Fruit fly (Drosophila melanogaster) whole organism, embryonic: ENCODE results near the gene COX6B.

Experiments used
- Atf6 ChIP-seq: fragments of 200-800 bp; sonication (Bioruptor generic); IDR thresholded peaks from 2 replicates; pipeline ENCODE4 v1.3.6; 2022; ENCODE audit warnings: missing biosample characterization, missing genetic modification characterization
- CG10209 ChIP-seq: fragments of 200-800 bp; sonication (Bioruptor generic); optimal IDR thresholded peaks from 3 replicates; lab custom pipeline; 2017; ENCODE audit warnings: missing biosample characterization, mild to moderate bottlenecking, missing genetic modification characterization, missing genetic modification reagents
- CG10267 ChIP-seq: fragments of 200-800 bp; sonication (Bioruptor generic); optimal IDR thresholded peaks from 2 replicates; lab custom pipeline; 2018; ENCODE audit warnings: missing biosample characterization, mild to moderate bottlenecking, missing genetic modification characterization, moderate library complexity
- CG10959 ChIP-seq: fragments of 200-800 bp; sonication (Bioruptor generic); IDR thresholded peaks from 2 replicates; pipeline ENCODE4 v1.3.6; 2022; ENCODE audit warnings: missing biosample characterization, missing genetic modification characterization
- CG11085 ChIP-seq: fragments of 200-800 bp; sonication (Bioruptor generic); IDR thresholded peaks from 2 replicates; pipeline ENCODE4 v1.3.6; 2022; ENCODE audit warnings: missing biosample characterization, missing genetic modification characterization
- CG12659 ChIP-seq: fragments of 200-800 bp; sonication (Bioruptor generic); optimal IDR thresholded peaks from 3 replicates; lab custom pipeline; 2017; ENCODE audit warnings: mild to moderate bottlenecking, missing biosample characterization, missing genetic modification reagents, missing genetic modification characterization
- CG14014 ChIP-seq: fragments of 200-800 bp; sonication (Bioruptor generic); IDR thresholded peaks from 2 replicates; pipeline ENCODE4 v1.3.6; 2022; ENCODE audit warnings: missing biosample characterization, missing genetic modification characterization
- CG15514 ChIP-seq: fragments of 200-800 bp; sonication (Bioruptor generic); optimal IDR thresholded peaks from 3 replicates; lab custom pipeline; 2017; ENCODE audit warnings: missing biosample characterization, missing genetic modification characterization, mild to moderate bottlenecking, moderate library complexity, missing genetic modification reagents
- CG17912 ChIP-seq: fragments of 200-800 bp; sonication (Bioruptor generic); optimal IDR thresholded peaks from 2 replicates; lab custom pipeline; 2018; ENCODE audit warnings: missing biosample characterization, mild to moderate bottlenecking, missing genetic modification characterization
- CG2116 ChIP-seq: fragments of 200-800 bp; sonication (Bioruptor generic); optimal IDR thresholded peaks from 3 replicates; lab custom pipeline; 2018; ENCODE audit warnings: missing biosample characterization, mild to moderate bottlenecking, missing genetic modification characterization
- CG2120 ChIP-seq: fragments of 200-800 bp; sonication (Bioruptor generic); optimal IDR thresholded peaks from 3 replicates; lab custom pipeline; 2016; ENCODE audit warnings: missing biosample characterization, missing genetic modification characterization
- CG31224 ChIP-seq: fragments of 200-800 bp; sonication (Bioruptor generic); IDR thresholded peaks from 2 replicates; pipeline ENCODE4 v1.3.6; 2022; ENCODE audit warnings: missing biosample characterization, missing genetic modification characterization
- CG31388 ChIP-seq: fragments of 200-800 bp; sonication (Bioruptor generic); optimal IDR thresholded peaks from 2 replicates; lab custom pipeline; 2016; ENCODE audit warnings: missing biosample characterization, missing genetic modification characterization
- CG42726 ChIP-seq: fragments of 200-800 bp; sonication (Bioruptor generic); IDR thresholded peaks from 2 replicates; pipeline ENCODE4 v1.3.6; 2022; ENCODE audit warnings: missing biosample characterization, missing genetic modification characterization; ENCODE audit not compliant: partially characterized antibody
- CG4328 ChIP-seq: fragments of 200-800 bp; sonication (Bioruptor generic); optimal IDR thresholded peaks from 3 replicates; lab custom pipeline; 2017; ENCODE audit warnings: missing biosample characterization, missing genetic modification reagents, missing genetic modification characterization
- CG4617 ChIP-seq: fragments of 200-800 bp; sonication (Bioruptor generic); optimal IDR thresholded peaks from 3 replicates; lab custom pipeline; 2016; ENCODE audit warnings: missing biosample characterization, missing genetic modification characterization, borderline replicate concordance
- CG4854 ChIP-seq: fragments of 200-800 bp; sonication (Bioruptor generic); optimal IDR thresholded peaks from 2 replicates; lab custom pipeline; 2016; ENCODE audit warnings: missing biosample characterization, missing genetic modification characterization, inconsistent platforms
- CG6175 ChIP-seq: fragments of 200-800 bp; sonication (Bioruptor generic); IDR thresholded peaks from 3 replicates; pipeline ENCODE4 v1.3.6; 2022; ENCODE audit warnings: missing biosample characterization, missing genetic modification characterization
- CG6683 ChIP-seq: fragments of 200-800 bp; sonication (Bioruptor generic); optimal IDR thresholded peaks from 2 replicates; lab custom pipeline; 2017; ENCODE audit warnings: missing biosample characterization, mild to moderate bottlenecking, missing genetic modification characterization, missing genetic modification reagents
- CG7372 ChIP-seq: fragments of 200-800 bp; sonication (Bioruptor generic); IDR thresholded peaks from 2 replicates; pipeline ENCODE4 v1.3.6; 2022; ENCODE audit warnings: missing biosample characterization, missing genetic modification characterization
- CG7839 ChIP-seq: fragments of 200-800 bp; sonication (Bioruptor generic); optimal IDR thresholded peaks from 3 replicates; lab custom pipeline; 2018; ENCODE audit warnings: missing biosample characterization, mild to moderate bottlenecking, missing genetic modification characterization, moderate library complexity
- CG7928 ChIP-seq: fragments of 200-800 bp; sonication (Bioruptor generic); optimal IDR thresholded peaks from 2 replicates; lab custom pipeline; 2017; ENCODE audit warnings: missing biosample characterization, mild to moderate bottlenecking, missing genetic modification characterization
- CG7963 ChIP-seq: fragments of 200-800 bp; sonication (Bioruptor generic); IDR thresholded peaks from 3 replicates; pipeline ENCODE4 v1.3.6; 2022; ENCODE audit warnings: missing biosample characterization, missing genetic modification characterization; ENCODE audit not compliant: partially characterized antibody
- CrebB ChIP-seq: fragments of 200-800 bp; sonication (Bioruptor generic); optimal IDR thresholded peaks from 3 replicates; lab custom pipeline; 2018; ENCODE audit warnings: missing biosample characterization, mild to moderate bottlenecking, missing genetic modification characterization
- Doc3 ChIP-seq: fragments of 200-800 bp; sonication (Bioruptor generic); IDR thresholded peaks from 3 replicates; pipeline ENCODE4 v1.3.6; 2022; ENCODE audit warnings: missing biosample characterization, missing genetic modification characterization; ENCODE audit not compliant: partially characterized antibody
- Dp ChIP-seq: fragments of 200-800 bp; sonication (Bioruptor generic); optimal IDR thresholded peaks from 2 replicates; lab custom pipeline; 2018; ENCODE audit warnings: missing biosample characterization, mild to moderate bottlenecking, missing genetic modification characterization, moderate library complexity
- E2f1 ChIP-seq: fragments of 200-800 bp; sonication (Bioruptor generic); IDR thresholded peaks from 2 replicates; pipeline ENCODE4 v1.3.6; 2022; ENCODE audit warnings: missing biosample characterization, missing genetic modification characterization
- ERR ChIP-seq: fragments of 200-800 bp; sonication (Bioruptor generic); optimal IDR thresholded peaks from 2 replicates; lab custom pipeline; 2016; ENCODE audit warnings: missing biosample characterization, missing genetic modification characterization
- Elba2 ChIP-seq: fragments of 200-800 bp; sonication (Bioruptor generic); optimal IDR thresholded peaks from 3 replicates; lab custom pipeline; 2016; ENCODE audit warnings: missing biosample characterization, missing genetic modification characterization
- HLH4C ChIP-seq: fragments of 200-800 bp; sonication (Bioruptor generic); IDR thresholded peaks from 3 replicates; pipeline ENCODE4 v1.3.6; 2022; ENCODE audit warnings: missing biosample characterization, missing genetic modification characterization; ENCODE audit not compliant: partially characterized antibody
- Lhr ChIP-seq: fragments of 200-800 bp; sonication (Bioruptor generic); optimal IDR thresholded peaks from 3 replicates; lab custom pipeline; 2017; ENCODE audit warnings: mild to moderate bottlenecking, missing biosample characterization, missing genetic modification reagents, missing genetic modification characterization
- MESR4 ChIP-seq: fragments of 200-800 bp; sonication (Bioruptor generic); optimal IDR thresholded peaks from 2 replicates; lab custom pipeline; 2018; ENCODE audit warnings: missing biosample characterization, mild to moderate bottlenecking, missing genetic modification characterization, moderate library complexity
- Mad ChIP-seq: fragments of 200-800 bp; sonication (Bioruptor generic); optimal IDR thresholded peaks from 2 replicates; lab custom pipeline; 2016; ENCODE audit warnings: missing biosample characterization, missing genetic modification characterization
- Max ChIP-seq: fragments of 200-800 bp; sonication (Bioruptor generic); optimal IDR thresholded peaks from 2 replicates; lab custom pipeline; 2016; ENCODE audit warnings: missing biosample characterization, mild to moderate bottlenecking, missing genetic modification characterization
- Med ChIP-seq: fragments of 200-800 bp; sonication (Bioruptor generic); peaks from one replicate; lab custom pipeline; 2016; ENCODE audit warnings: missing biosample characterization, missing genetic modification characterization, mild to moderate bottlenecking, inconsistent platforms, moderate library complexity
- Myb ChIP-seq: fragments of 200-800 bp; sonication (Bioruptor generic); optimal IDR thresholded peaks from 2 replicates; lab custom pipeline; 2016; ENCODE audit warnings: missing biosample characterization, missing genetic modification characterization
- Pdp1 ChIP-seq, 2 experiments: fragments of 200-800 bp; sonication (Bioruptor generic); optimal IDR thresholded peaks; 3 replicates each; lab custom pipeline; 2016; ENCODE audit warnings: missing biosample characterization in 2 of 2, missing genetic modification characterization in 2 of 2, mild to moderate bottlenecking in 1 of 2, moderate library complexity in 1 of 2
- Ravus ChIP-seq: fragments of 200-800 bp; sonication (Bioruptor generic); IDR thresholded peaks from 2 replicates; pipeline ENCODE4 v1.3.6; 2022; ENCODE audit warnings: missing biosample characterization, missing genetic modification characterization
- Sry-β ChIP-seq: fragments of 200-800 bp; sonication (Bioruptor generic); optimal IDR thresholded peaks from 2 replicates; lab custom pipeline; 2018; ENCODE audit warnings: missing biosample characterization, mild to moderate bottlenecking, missing genetic modification characterization, moderate library complexity
- ato ChIP-seq: fragments of 200-800 bp; sonication (Bioruptor generic); IDR thresholded peaks from 2 replicates; pipeline ENCODE4 v1.3.6; 2022; ENCODE audit warnings: missing biosample characterization, missing genetic modification characterization; ENCODE audit not compliant: partially characterized antibody
- btn ChIP-seq: fragments of 200-800 bp; sonication (Bioruptor generic); optimal IDR thresholded peaks from 2 replicates; lab custom pipeline; 2016; ENCODE audit warnings: missing biosample characterization, missing genetic modification characterization
- caup ChIP-seq: fragments of 200-800 bp; sonication (Bioruptor generic); optimal IDR thresholded peaks from 3 replicates; lab custom pipeline; 2017; ENCODE audit warnings: missing biosample characterization, mild to moderate bottlenecking, missing genetic modification characterization, moderate library complexity; ENCODE audit not compliant: severe bottlenecking
- chn ChIP-seq: fragments of 200-800 bp; sonication (Bioruptor generic); optimal IDR thresholded peaks from 2 replicates; lab custom pipeline; 2016; ENCODE audit warnings: missing biosample characterization, missing genetic modification characterization
- fd96Cb ChIP-seq: fragments of 200-800 bp; sonication (Bioruptor generic); optimal IDR thresholded peaks from 2 replicates; lab custom pipeline; 2018; ENCODE audit warnings: missing biosample characterization, mild to moderate bottlenecking, missing genetic modification characterization, moderate library complexity
- hth ChIP-seq: fragments of >200 bp; optimal IDR thresholded peaks from 2 replicates; lab custom pipeline; 2017; ENCODE audit warnings: inconsistent platforms
- klu ChIP-seq: fragments of 200-800 bp; sonication (Bioruptor generic); IDR thresholded peaks from 2 replicates; pipeline ENCODE4 v1.3.6; 2022; ENCODE audit warnings: missing biosample characterization, missing genetic modification characterization
- nmo ChIP-seq: fragments of 200-800 bp; sonication (Bioruptor generic); optimal IDR thresholded peaks from 2 replicates; lab custom pipeline; 2018; ENCODE audit warnings: missing biosample characterization, mild to moderate bottlenecking, missing genetic modification characterization, moderate library complexity
- otp ChIP-seq: fragments of 200-800 bp; sonication (Bioruptor generic); IDR thresholded peaks from 3 replicates; pipeline ENCODE4, ENCODE4 v1.3.6; 2022; ENCODE audit warnings: missing biosample characterization, missing genetic modification characterization
- peb ChIP-seq: fragments of 200-800 bp; sonication (Bioruptor generic); IDR thresholded peaks from 2 replicates; pipeline ENCODE4 v1.3.6; 2022; ENCODE audit warnings: missing biosample characterization, missing genetic modification characterization
- pzg ChIP-seq: fragments of 200-800 bp; sonication (Bioruptor generic); optimal IDR thresholded peaks from 3 replicates; lab custom pipeline; 2018; ENCODE audit warnings: missing biosample characterization, mild to moderate bottlenecking, missing genetic modification characterization, moderate library complexity
- ro ChIP-seq: fragments of 200-800 bp; sonication (Bioruptor generic); IDR thresholded peaks from 2 replicates; pipeline ENCODE4 v1.3.6; 2022; ENCODE audit warnings: missing biosample characterization, missing genetic modification characterization

COX6B gene

DNA sequence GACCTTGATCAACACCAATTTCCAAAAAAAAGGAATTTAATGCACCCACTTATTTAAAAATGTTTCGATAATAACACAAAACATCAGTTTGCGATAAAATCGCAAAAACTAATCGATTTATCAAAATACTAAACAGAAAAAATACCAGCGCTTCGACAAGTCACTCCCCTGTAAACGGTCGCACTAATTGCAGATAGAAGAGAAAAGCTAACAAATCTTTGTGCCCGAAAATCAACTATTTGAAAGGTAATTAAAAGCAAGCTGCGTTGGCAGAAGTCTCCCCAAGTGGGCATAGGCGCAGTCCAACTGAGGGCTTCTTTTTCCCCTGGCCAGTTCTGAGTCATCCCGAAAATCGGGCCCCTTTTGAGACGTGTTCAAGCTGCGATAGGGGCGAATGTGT lies 13.3 kb downstream of the COX6B start, which contains the start of gene AP-1-2beta (continued):
- TF ChIP-seq CG14014 (GFP tag; lab: Robert Waterston, UW) (no peak), CG10267 (tag; lab: Kevin White, UChicago) (peak; percentile 9), Elba2 (GFP tag; lab: Kevin White, UChicago) (no peak), btn (GFP tag; lab: Kevin White, UChicago) (no peak), Dp (GFP tag; lab: Kevin White, UChicago) (peak; percentile 68), CG4854 (GFP tag; lab: Kevin White, UChicago) (no peak), CG4617 (GFP tag; lab: Kevin White, UChicago) (peak; percentile 56), CG2120 (no peak), CG15514 (peak; percentile 9), Doc3 (no peak), CG31224 (GFP tag; lab: Robert Waterston, UW) (no peak), ERR (GFP tag; lab: Kevin White, UChicago) (no peak), CG7963 (0 out of 3 replicates have a peak, but pooled peaks have one; percentile 30), CG42726 (GFP tag; lab: Robert Waterston, UW) (no peak), ro (GFP tag; lab: Robert Waterston, UW) (no peak), CG10959 (GFP tag; lab: Robert Waterston, UW) (no peak), CG12659 (GFP tag; lab: Kevin White, UChicago) (peak; percentile 21), CG7372 (GFP tag; lab: Robert Waterston, UW) (no peak), Lhr (GFP tag; lab: Kevin White, UChicago) (peak; percentile 11), CrebB (tag; lab: Kevin White, UChicago) (no peak), E2f1 (GFP tag; lab: Robert Waterston, UW) (no peak), peb (GFP tag; lab: Robert Waterston, UW) (no peak), CG31388 (GFP tag; lab: Kevin White, UChicago) (no peak), Atf6 (GFP tag; lab: Robert Waterston, UW) (no peak), Sry-β (GFP tag; lab: Kevin White, UChicago) (no peak), CG7839 (no peak), caup (GFP tag; lab: Kevin White, UChicago) (no peak), pzg (GFP tag; lab: Kevin White, UChicago) (peak; percentile 55), CG17912 (no peak), CG10209 (GFP tag; lab: Kevin White, UChicago) (no peak), fd96Cb (tag; lab: Kevin White, UChicago) (no peak), CG7928 (GFP tag; lab: Kevin White, UChicago) (no peak), nmo (peak; percentile 8), klu (GFP tag; lab: Robert Waterston, UW) (no peak), CG4328 (GFP tag; lab: Kevin White, UChicago) (no peak), CG6175 (GFP tag; lab: Robert Waterston, UW) (no peak), otp (GFP tag; lab: Robert Waterston, UW) (no peak), hth (lab: Kevin White, UChicago) (no peak), Pdp1 (GFP tag; optimal IDR thresholded peaks at IDR 0.05; lab: Kevin White, UChicago) (no peak), CG11085 (no peak), HLH4C (GFP tag; lab: Robert Waterston, UW) (peak; percentile 71), MESR4 (GFP tag; lab: Kevin White, UChicago) (peak; percentile 89), CG6683 (GFP tag; lab: Kevin White, UChicago) (no peak), Mad (GFP tag; lab: Kevin White, UChicago) (no peak), ato (0 out of 2 replicates have a peak, but pooled peaks have one; percentile 47), Myb (peak; percentile 76), Max (GFP tag; lab: Kevin White, UChicago) (no peak), Ravus (GFP tag; lab: Robert Waterston, UW) (no peak), Med (GFP tag; lab: Kevin White, UChicago) (no peak), chn (GFP tag; lab: Kevin White, UChicago) (no peak), CG2116 (GFP tag; lab: Kevin White, UChicago) (peak; percentile 64)
